Worm (Caenorhabditis elegans) whole organism, L4 larva: ENCODE data around the gene cky-1.

Experiments
- ZK337.2 ChIP-seq: fragments of 200-800 bp; sonication (Bioruptor generic); IDR thresholded peaks from 2 replicates; pipeline ENCODE4 v1.3.6; 2022; ENCODE audit warnings: missing genetic modification reagents, missing genetic modification characterization, missing compliant biosample characterization
- aha-1 ChIP-seq: fragments of 150-350 bp; peaks from one replicate; lab custom pipeline; 2014; ENCODE audit warnings: missing biosample characterization, missing genetic modification characterization
- ama-1 ChIP-seq: fragments of 150-350 bp; optimal IDR thresholded peaks from 2 replicates; lab custom pipeline; 2014; ENCODE audit warnings: inconsistent platforms, mixed read lengths
- daf-19 ChIP-seq: fragments of 200-800 bp; sonication (Bioruptor generic); conservative IDR thresholded peaks from 2 replicates; pipeline ENCODE4 v1.3.6; 2022; ENCODE audit warnings: missing genetic modification characterization, missing compliant biosample characterization
- daf-8 ChIP-seq: fragments of 200-800 bp; sonication (Bioruptor generic); IDR thresholded peaks from 2 replicates; pipeline ENCODE4 v1.3.6; 2022; ENCODE audit warnings: missing genetic modification characterization, missing compliant biosample characterization
- hlh-30 ChIP-seq: sonication (generic microtip); optimal IDR thresholded peaks from 2 replicates; lab custom pipeline; 2017; ENCODE audit warnings: antibody characterized with exemption, mild to moderate bottlenecking, missing genetic modification characterization, missing compliant biosample characterization; ENCODE audit not compliant: insufficient read depth
- lin-1 ChIP-seq: fragments of 200-800 bp; sonication (Bioruptor generic); IDR thresholded peaks from 2 replicates; pipeline ENCODE4 v1.3.6; 2022; ENCODE audit warnings: missing genetic modification reagents, missing genetic modification characterization, missing compliant biosample characterization
- lir-3 ChIP-seq: sonication (generic microtip); optimal IDR thresholded peaks from 2 replicates; lab custom pipeline; 2016; ENCODE audit warnings: mild to moderate bottlenecking, missing genetic modification characterization, missing compliant biosample characterization
- unc-39 ChIP-seq: sonication (generic microtip); optimal IDR thresholded peaks from 2 replicates; lab custom pipeline; 2017; ENCODE audit warnings: missing biosample characterization, missing genetic modification characterization

Gene cky-1

DNA sequence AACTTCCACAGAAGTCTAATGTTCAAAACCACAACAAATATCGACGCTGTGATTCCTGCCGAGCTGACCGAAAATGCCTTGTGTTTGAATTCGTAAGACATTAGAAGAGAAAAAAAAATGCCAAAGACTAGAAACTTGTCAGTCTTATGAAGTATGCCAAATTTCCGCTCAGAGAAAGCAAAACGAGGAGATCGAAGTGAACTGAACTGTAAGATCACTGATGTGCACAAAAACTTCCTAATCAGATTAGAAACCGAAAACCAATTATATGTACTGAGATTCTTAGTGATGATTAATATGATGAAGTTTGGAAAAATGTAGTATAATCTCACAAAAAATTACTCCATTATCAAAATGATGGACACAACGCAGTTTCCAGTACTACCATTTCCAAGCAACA lies 51.9 kb downstream of the cky-1 start, which contains the start of gene srbc-44:
Gene srbc-44, minus strand, starts transcription at position 101 of the 400 bp plus-strand sequence.
- TF ChIP-seq lin-1 (GFP tag; lab: Robert Waterston, UW) = no peak
- TF ChIP-seq ZK337.2 (GFP tag; lab: Robert Waterston, UW) = no peak
- TF ChIP-seq ama-1 (lab: Kevin White, UChicago) = no peak
- TF ChIP-seq unc-39 (tag; lab: Kevin White, UChicago) = no peak
- no peak for TF ChIP-seq daf-8 (GFP tag; lab: Robert Waterston, UW)
- no peak for TF ChIP-seq lir-3 (tag; lab: Kevin White, UChicago)
- no peak for TF ChIP-seq hlh-30 (tag; lab: Kevin White, UChicago)

DNA sequence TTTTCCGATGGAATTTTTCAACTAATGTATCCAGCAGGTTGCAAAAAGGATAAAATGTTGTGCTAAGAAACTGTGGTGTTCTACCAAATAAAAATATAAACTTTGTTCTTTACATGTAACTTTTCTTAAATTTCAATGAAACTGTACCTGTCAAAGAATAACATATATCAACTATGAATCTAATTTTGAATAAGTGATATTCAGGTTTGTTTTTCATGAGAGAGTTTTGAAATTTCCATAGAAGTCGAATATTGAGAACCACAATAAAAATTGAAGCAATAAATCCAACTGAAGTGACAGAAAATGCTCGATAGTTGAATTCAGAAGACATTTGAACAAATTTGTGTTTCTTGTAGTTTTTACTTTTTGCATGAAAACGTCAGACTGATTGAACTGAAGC lies 53.7 kb downstream of the cky-1 start, which contains the start of gene srbc-43:
Gene srbc-43, minus strand, starts transcription at position 331 of the 400 bp plus-strand sequence.
- TF ChIP-seq daf-19 (GFP tag; lab: Robert Waterston, UW) (no peak), aha-1 (tag; lab: Kevin White, UChicago) (peak; percentile 93)
